Worm (Caenorhabditis elegans) whole organism, L2 larva: ENCODE measurements around the gene jip-1.

Source experiments
- F13H6.1 ChIP-seq: sonication (generic microtip); optimal IDR thresholded peaks from 2 replicates; lab custom pipeline; 2016; ENCODE audit warnings: missing genetic modification characterization, missing compliant biosample characterization
- Y55F3AM.14 ChIP-seq: fragments of 200-800 bp; sonication (Bioruptor generic); optimal IDR thresholded peaks from 2 replicates; lab custom pipeline; 2018; ENCODE audit warnings: mild to moderate bottlenecking, missing genetic modification characterization, missing compliant biosample characterization
- ZK546.5 ChIP-seq: sonication (generic microtip); optimal IDR thresholded peaks from 2 replicates; lab custom pipeline; 2017; ENCODE audit warnings: missing biosample characterization, missing genetic modification characterization
- ama-1 ChIP-seq: fragments of 150-350 bp; optimal IDR thresholded peaks from 2 replicates; lab custom pipeline; 2018; ENCODE audit warnings: inconsistent platforms
- crh-2 ChIP-seq: sonication (generic microtip); optimal IDR thresholded peaks from 2 replicates; lab custom pipeline; 2017; ENCODE audit warnings: missing biosample characterization, missing genetic modification characterization
- lin-11 ChIP-seq: fragments of 150-350 bp; sonication (generic microtip); optimal IDR thresholded peaks from 2 replicates; lab custom pipeline; 2014; ENCODE audit warnings: missing biosample characterization, missing genetic modification characterization, inconsistent platforms, mixed read lengths
- lin-13 ChIP-seq: fragments of 150-350 bp; optimal IDR thresholded peaks from 2 replicates; lab custom pipeline; 2014; ENCODE audit warnings: missing biosample characterization, missing genetic modification reagents, missing genetic modification characterization
- lsy-2 ChIP-seq, 2 experiments: fragments of 150-350 bp in 1 of 2; sonication (generic microtip) in 1 of 2; optimal IDR thresholded peaks; 2 replicates each; lab custom pipeline; 2014 to 2017; ENCODE audit warnings: missing biosample characterization in 2 of 2, missing genetic modification characterization in 2 of 2
- mdl-1 ChIP-seq, 2 experiments: fragments of 150-350 bp in 1 of 2; sonication (generic microtip) in 1 of 2; optimal IDR thresholded peaks; 2 replicates each; lab custom pipeline; 2017; ENCODE audit warnings: missing biosample characterization in 2 of 2, missing genetic modification characterization in 2 of 2
- nhr-10 ChIP-seq: sonication (generic microtip); optimal IDR thresholded peaks from 2 replicates; lab custom pipeline; 2017; ENCODE audit warnings: missing biosample characterization, missing genetic modification characterization
- ztf-11 ChIP-seq: sonication (generic microtip); optimal IDR thresholded peaks from 2 replicates; lab custom pipeline; 2017; ENCODE audit warnings: missing biosample characterization, missing genetic modification characterization
- ztf-4 ChIP-seq: fragments of 150-350 bp; optimal IDR thresholded peaks from 2 replicates; lab custom pipeline; 2014; ENCODE audit warnings: missing biosample characterization, missing genetic modification characterization

- TF ChIP-seq nhr-10 (tag; lab: Kevin White, UChicago) (no peak), F13H6.1 (tag; lab: Kevin White, UChicago) (no peak), ztf-4 (tag; lab: Kevin White, UChicago) (no peak), crh-2 (tag; lab: Kevin White, UChicago) (no peak), ama-1 (no peak), lin-11 (tag; lab: Kevin White, UChicago) (no peak), ZK546.5 (tag; lab: Kevin White, UChicago) (no peak), Y55F3AM.14 (GFP tag; lab: Kevin White, UChicago) (no peak), lsy-2 (tag; optimal IDR thresholded peaks at IDR 0.05; lab: Kevin White, UChicago) (no peak), lin-13 (GFP tag; lab: Kevin White, UChicago) (no peak), ztf-11 (tag; lab: Kevin White, UChicago) (no peak), mdl-1 (tag; optimal IDR thresholded peaks at IDR 0.05; lab: Kevin White, UChicago) (no peak)
These were observed 44.7 kb downstream of the jip-1 start for ce11 chrII:1371533-1371932.
